Worm (Caenorhabditis elegans): ENCODE data around the gene cyp-34A8.

ce11 chrV:3972846-3973245 lies 5.2 kb upstream of the cyp-34A8 start, which contains the start of gene cyp-34A10:
- TF ChIP-seq nhr-76 (tag; optimal IDR thresholded peaks at IDR 0.05) (no peak), nhr-12 (tag; optimal IDR thresholded peaks at IDR 0.05) (no peak), unc-62 (GFP tag; optimal IDR thresholded peaks at IDR 0.05) (no peak), ceh-43 (GFP tag; optimal IDR thresholded peaks at IDR 0.05) (no peak), ceh-83 (GFP tag; optimal IDR thresholded peaks at IDR 0.05) (no peak), ham-2 (GFP tag; optimal IDR thresholded peaks at IDR 0.05) (no peak)

All from whole organism, mixed stage, embryonic.